Worm (Caenorhabditis elegans) whole organism, L4 larva: ENCODE results near the gene nkcc-1.

ENCODE experiments used
- F26F4.8 ChIP-seq: fragments of 200-800 bp; sonication (Bioruptor generic); conservative IDR thresholded peaks from 2 replicates; pipeline ENCODE4 v1.3.6; 2022; ENCODE audit warnings: missing genetic modification characterization, missing compliant biosample characterization
- F49E8.2 ChIP-seq: sonication (generic microtip); optimal IDR thresholded peaks from 2 replicates; lab custom pipeline; 2016; ENCODE audit warnings: missing compliant biosample characterization, mild to moderate bottlenecking, missing genetic modification characterization, borderline replicate concordance
- R02D3.7 ChIP-seq: fragments of 150-350 bp; sonication (generic microtip); optimal IDR thresholded peaks from 3 replicates; lab custom pipeline; 2014; ENCODE audit warnings: missing biosample characterization, missing genetic modification characterization
- T26A8.4 ChIP-seq: fragments of 200-800 bp; sonication (Bioruptor generic); IDR thresholded peaks from 2 replicates; pipeline ENCODE4 v1.3.6; 2022; ENCODE audit warnings: missing genetic modification characterization, missing compliant biosample characterization
- Y105C5A.15 ChIP-seq: fragments of 200-800 bp; sonication (Bioruptor generic); IDR thresholded peaks from 2 replicates; pipeline ENCODE4 v1.3.6; 2022; ENCODE audit warnings: missing genetic modification characterization, missing compliant biosample characterization
- Y48G9A.11 ChIP-seq: fragments of 200-800 bp; sonication (Bioruptor generic); IDR thresholded peaks from 2 replicates; pipeline ENCODE4 v1.3.6; 2022; ENCODE audit warnings: missing genetic modification reagents, missing genetic modification characterization, missing compliant biosample characterization
- ama-1 ChIP-seq: fragments of 150-350 bp; optimal IDR thresholded peaks from 2 replicates; lab custom pipeline; 2014; ENCODE audit warnings: inconsistent platforms, mixed read lengths
- arid-1 ChIP-seq: fragments of 200-800 bp; sonication (Bioruptor generic); conservative IDR thresholded peaks from 2 replicates; pipeline ENCODE4 v1.3.6; 2022; ENCODE audit warnings: missing genetic modification reagents, missing genetic modification characterization, missing compliant biosample characterization
- ceh-20 ChIP-seq: fragments of 200-800 bp; sonication (Bioruptor generic); IDR thresholded peaks from 2 replicates; pipeline ENCODE4 v1.3.6; 2022; ENCODE audit warnings: missing genetic modification reagents, missing genetic modification characterization, missing compliant biosample characterization
- ceh-82 ChIP-seq: sonication (generic microtip); optimal IDR thresholded peaks from 2 replicates; lab custom pipeline; 2017; ENCODE audit warnings: missing biosample characterization, missing genetic modification characterization
- ctbp-1 ChIP-seq: fragments of 200-800 bp; sonication (Bioruptor generic); IDR thresholded peaks from 2 replicates; pipeline ENCODE4 v1.3.6; 2022; ENCODE audit warnings: missing genetic modification reagents, missing genetic modification characterization, missing compliant biosample characterization
- daf-19 ChIP-seq: fragments of 200-800 bp; sonication (Bioruptor generic); conservative IDR thresholded peaks from 2 replicates; pipeline ENCODE4 v1.3.6; 2022; ENCODE audit warnings: missing genetic modification characterization, missing compliant biosample characterization
- dmd-6 ChIP-seq: fragments of 200-800 bp; sonication (Bioruptor generic); IDR thresholded peaks from 2 replicates; pipeline ENCODE4 v1.3.6; 2022; ENCODE audit warnings: missing genetic modification reagents, missing genetic modification characterization, missing compliant biosample characterization
- dmd-8 ChIP-seq: fragments of 200-800 bp; sonication (Bioruptor generic); IDR thresholded peaks from 2 replicates; pipeline ENCODE4 v1.3.6; 2022; ENCODE audit warnings: missing genetic modification characterization, missing compliant biosample characterization
- dmd-9 ChIP-seq: fragments of 200-800 bp; sonication (Bioruptor generic); IDR thresholded peaks from 2 replicates; pipeline ENCODE4 v1.3.6; 2022; ENCODE audit warnings: missing genetic modification reagents, missing genetic modification characterization, missing compliant biosample characterization
- dpl-1 ChIP-seq: fragments of 150-350 bp; optimal IDR thresholded peaks from 2 replicates; lab custom pipeline; 2014; ENCODE audit warnings: missing biosample characterization, missing genetic modification reagents, missing genetic modification characterization
- dve-1 ChIP-seq: sonication (generic microtip); optimal IDR thresholded peaks from 2 replicates; lab custom pipeline; 2017; ENCODE audit warnings: antibody characterized with exemption, mild to moderate bottlenecking, missing genetic modification characterization, missing compliant biosample characterization; ENCODE audit not compliant: insufficient read depth
- hlh-11 ChIP-seq: fragments of 200-800 bp; sonication (Bioruptor generic); optimal IDR thresholded peaks from 2 replicates; lab custom pipeline; 2018; ENCODE audit warnings: mild to moderate bottlenecking, missing genetic modification characterization, missing compliant biosample characterization
- jun-1 ChIP-seq: fragments of 150-350 bp; optimal IDR thresholded peaks from 2 replicates; lab custom pipeline; 2014; ENCODE audit warnings: missing biosample characterization, missing genetic modification reagents, missing genetic modification characterization
- lim-7 ChIP-seq: fragments of 200-800 bp; sonication (Bioruptor generic); IDR thresholded peaks from 2 replicates; pipeline ENCODE4 v1.3.6; 2022; ENCODE audit warnings: missing genetic modification characterization, missing compliant biosample characterization
- lin-13 ChIP-seq: fragments of 150-350 bp; optimal IDR thresholded peaks from 2 replicates; lab custom pipeline; 2014; ENCODE audit warnings: missing biosample characterization, missing genetic modification reagents, missing genetic modification characterization
- lin-15B ChIP-seq: fragments of 150-350 bp; sonication (generic microtip); optimal IDR thresholded peaks from 3 replicates; lab custom pipeline; 2014; ENCODE audit warnings: missing biosample characterization, missing genetic modification characterization
- lin-38 ChIP-seq: fragments of 200-800 bp; sonication (Bioruptor generic); IDR thresholded peaks from 2 replicates; pipeline ENCODE4 v1.3.6; 2022; ENCODE audit warnings: missing genetic modification reagents, missing genetic modification characterization, missing compliant biosample characterization
- lsy-2 ChIP-seq, 2 experiments: fragments of 150-350 bp in 1 of 2; sonication (generic microtip) in 1 of 2; optimal IDR thresholded peaks; 2 replicates each; lab custom pipeline; 2014 to 2017; ENCODE audit warnings: missing biosample characterization in 2 of 2, missing genetic modification characterization in 2 of 2
- mdt-29 ChIP-seq: fragments of 200-800 bp; sonication (Bioruptor generic); IDR thresholded peaks from 2 replicates; pipeline ENCODE4 v1.3.6; 2022; ENCODE audit warnings: missing genetic modification reagents, missing genetic modification characterization, missing compliant biosample characterization
- mes-2 ChIP-seq: sonication (generic microtip); optimal IDR thresholded peaks from 2 replicates; lab custom pipeline; 2016; ENCODE audit warnings: missing genotype, mild to moderate bottlenecking, missing genetic modification characterization, missing compliant biosample characterization; ENCODE audit not compliant: poor library complexity, severe bottlenecking
- mxl-2 ChIP-seq: fragments of 200-800 bp; sonication (Bioruptor generic); conservative IDR thresholded peaks from 2 replicates; pipeline ENCODE4 v1.3.6; 2022; ENCODE audit warnings: missing genetic modification reagents, missing genetic modification characterization, missing compliant biosample characterization
- mxl-3 ChIP-seq: fragments of 200-800 bp; sonication (Bioruptor generic); optimal IDR thresholded peaks from 2 replicates; lab custom pipeline; 2018; ENCODE audit warnings: mild to moderate bottlenecking, missing genetic modification characterization, missing compliant biosample characterization
- nhr-11 ChIP-seq: fragments of 150-350 bp; optimal IDR thresholded peaks from 2 replicates; lab custom pipeline; 2014; ENCODE audit warnings: missing biosample characterization, missing genetic modification characterization
- nhr-25 ChIP-seq: sonication (generic microtip); optimal IDR thresholded peaks from 2 replicates; lab custom pipeline; 2017; ENCODE audit warnings: missing genetic modification characterization, mild to moderate bottlenecking, missing compliant biosample characterization, antibody characterized with exemption, moderate library complexity, borderline replicate concordance; ENCODE audit not compliant: insufficient read depth
- nhr-28 ChIP-seq: fragments of 150-350 bp; optimal IDR thresholded peaks from 2 replicates; lab custom pipeline; 2014; ENCODE audit warnings: missing biosample characterization, missing genetic modification characterization
- nhr-41 ChIP-seq: fragments of 200-800 bp; sonication (Bioruptor generic); IDR thresholded peaks from 2 replicates; pipeline ENCODE4 v1.3.6; 2022; ENCODE audit warnings: missing genetic modification reagents, missing genetic modification characterization, missing compliant biosample characterization
- nhr-48 ChIP-seq: sonication (generic microtip); optimal IDR thresholded peaks from 2 replicates; lab custom pipeline; 2016; ENCODE audit warnings: mild to moderate bottlenecking, missing genetic modification characterization, missing compliant biosample characterization
- nhr-76 ChIP-seq: fragments of 150-350 bp; optimal IDR thresholded peaks from 2 replicates; lab custom pipeline; 2014; ENCODE audit warnings: missing biosample characterization, missing genetic modification characterization
- rbr-2 ChIP-seq: sonication (generic microtip); optimal IDR thresholded peaks from 2 replicates; lab custom pipeline; 2016; ENCODE audit warnings: missing genotype, missing genetic modification characterization, missing compliant biosample characterization
- sdz-12 ChIP-seq: fragments of 200-800 bp; sonication (Bioruptor generic); optimal IDR thresholded peaks from 2 replicates; lab custom pipeline; 2018; ENCODE audit warnings: mild to moderate bottlenecking, missing genetic modification characterization, missing compliant biosample characterization
- set-16 ChIP-seq: fragments of 200-800 bp; sonication (Bioruptor generic); IDR thresholded peaks from 2 replicates; pipeline ENCODE4 v1.3.6; 2022; ENCODE audit warnings: missing genetic modification reagents, missing genetic modification characterization, missing compliant biosample characterization
- skn-1 ChIP-seq: fragments of 150-350 bp; optimal IDR thresholded peaks from 2 replicates; lab custom pipeline; 2014; ENCODE audit warnings: missing biosample characterization, missing genetic modification characterization
- snpc-1.2 ChIP-seq: fragments of 200-800 bp; sonication (Bioruptor generic); IDR thresholded peaks from 2 replicates; pipeline ENCODE4 v1.3.6; 2022; ENCODE audit warnings: missing genetic modification reagents, missing genetic modification characterization, missing compliant biosample characterization
- spr-1 ChIP-seq: sonication (generic microtip); optimal IDR thresholded peaks from 2 replicates; lab custom pipeline; 2016; ENCODE audit warnings: mild to moderate bottlenecking, missing genetic modification characterization, missing compliant biosample characterization
- spr-3 ChIP-seq: fragments of 200-800 bp; sonication (Bioruptor generic); optimal IDR thresholded peaks from 2 replicates; lab custom pipeline; 2018; ENCODE audit warnings: mild to moderate bottlenecking, missing genetic modification characterization, missing compliant biosample characterization
- tra-1 ChIP-seq: fragments of 200-800 bp; sonication (Bioruptor generic); IDR thresholded peaks from 2 replicates; pipeline ENCODE4 v1.3.6; 2022; ENCODE audit warnings: missing genetic modification reagents, missing genetic modification characterization, missing compliant biosample characterization
- unc-39 ChIP-seq: sonication (generic microtip); optimal IDR thresholded peaks from 2 replicates; lab custom pipeline; 2017; ENCODE audit warnings: missing biosample characterization, missing genetic modification characterization
- vab-7 ChIP-seq: fragments of 200-800 bp; sonication (Bioruptor generic); IDR thresholded peaks from 2 replicates; pipeline ENCODE4 v1.3.6; 2022; ENCODE audit warnings: missing genetic modification reagents, missing genetic modification characterization, missing compliant biosample characterization
- zag-1 ChIP-seq: fragments of 150-350 bp; optimal IDR thresholded peaks from 2 replicates; lab custom pipeline; 2014; ENCODE audit warnings: missing biosample characterization, missing genetic modification characterization

Gene nkcc-1

DNA sequence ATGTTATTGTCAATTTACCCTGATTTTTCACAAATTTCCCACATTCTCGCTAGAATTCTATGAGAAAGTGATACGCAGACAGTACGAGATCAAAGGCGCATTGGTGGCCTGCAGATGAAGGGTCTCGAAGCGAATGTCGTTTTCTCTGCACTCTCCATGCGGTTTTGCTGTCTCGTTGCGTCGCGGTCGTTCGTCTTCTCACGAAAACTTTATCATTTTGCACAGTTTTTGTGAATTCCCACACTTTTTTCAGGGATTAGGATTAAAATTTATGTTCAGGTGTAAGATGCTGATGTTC lies 52.9 kb downstream of the nkcc-1 start (continued):
- TF ChIP-seq nhr-41: no peak
- TF ChIP-seq ceh-20 (GFP tag; lab: Robert Waterston, UW): peak; percentile 37; the same call in 1 of the 2 replicates
- TF ChIP-seq snpc-1.2 (GFP tag; lab: Robert Waterston, UW): peak; percentile 96
- TF ChIP-seq hlh-11 (tag; lab: Kevin White, UChicago): peak; percentile 68
- peak; percentile 66 for TF ChIP-seq nhr-11 (tag; lab: Kevin White, UChicago)
- no peak for TF ChIP-seq mxl-2 (GFP tag; lab: Robert Waterston, UW)
- no peak for TF ChIP-seq tra-1 (GFP tag; lab: Robert Waterston, UW)
- 0 out of 2 replicates have a peak, but pooled peaks have one; percentile 40 for TF ChIP-seq dmd-6 (GFP tag; lab: Robert Waterston, UW)
- TF ChIP-seq dve-1: peak; percentile 81
- TF ChIP-seq spr-3 (GFP tag; lab: Kevin White, UChicago): no peak
- no peak for TF ChIP-seq set-16
- peak; percentile 22 for TF ChIP-seq zag-1 (tag; lab: Kevin White, UChicago)
- peak; percentile 76 for TF ChIP-seq dpl-1
- no peak for TF ChIP-seq Y105C5A.15 (GFP tag; lab: Robert Waterston, UW)
- TF ChIP-seq T26A8.4 (GFP tag; lab: Robert Waterston, UW): 0 out of 2 replicates have a peak, but pooled peaks have one; percentile 27
- TF ChIP-seq Y48G9A.11 (GFP tag; lab: Robert Waterston, UW): peak; percentile 65
- TF ChIP-seq daf-19: no peak
- peak; percentile 7 for TF ChIP-seq spr-1 (tag; lab: Kevin White, UChicago)
- no peak for TF ChIP-seq unc-39
- peak; percentile 93 for TF ChIP-seq ama-1 (lab: Kevin White, UChicago)
- TF ChIP-seq nhr-76 (tag; lab: Kevin White, UChicago): no peak
- TF ChIP-seq R02D3.7 (tag; lab: Kevin White, UChicago): no peak
- peak; percentile 91 for TF ChIP-seq lin-38 (GFP tag; lab: Robert Waterston, UW)
- TF ChIP-seq ctbp-1: 0 out of 2 replicates have a peak, but pooled peaks have one; percentile 29
- TF ChIP-seq ceh-82: no peak
- no peak for TF ChIP-seq sdz-12 (GFP tag; lab: Kevin White, UChicago)
- peak; percentile 56 for TF ChIP-seq rbr-2 (tag; lab: Kevin White, UChicago)

DNA sequence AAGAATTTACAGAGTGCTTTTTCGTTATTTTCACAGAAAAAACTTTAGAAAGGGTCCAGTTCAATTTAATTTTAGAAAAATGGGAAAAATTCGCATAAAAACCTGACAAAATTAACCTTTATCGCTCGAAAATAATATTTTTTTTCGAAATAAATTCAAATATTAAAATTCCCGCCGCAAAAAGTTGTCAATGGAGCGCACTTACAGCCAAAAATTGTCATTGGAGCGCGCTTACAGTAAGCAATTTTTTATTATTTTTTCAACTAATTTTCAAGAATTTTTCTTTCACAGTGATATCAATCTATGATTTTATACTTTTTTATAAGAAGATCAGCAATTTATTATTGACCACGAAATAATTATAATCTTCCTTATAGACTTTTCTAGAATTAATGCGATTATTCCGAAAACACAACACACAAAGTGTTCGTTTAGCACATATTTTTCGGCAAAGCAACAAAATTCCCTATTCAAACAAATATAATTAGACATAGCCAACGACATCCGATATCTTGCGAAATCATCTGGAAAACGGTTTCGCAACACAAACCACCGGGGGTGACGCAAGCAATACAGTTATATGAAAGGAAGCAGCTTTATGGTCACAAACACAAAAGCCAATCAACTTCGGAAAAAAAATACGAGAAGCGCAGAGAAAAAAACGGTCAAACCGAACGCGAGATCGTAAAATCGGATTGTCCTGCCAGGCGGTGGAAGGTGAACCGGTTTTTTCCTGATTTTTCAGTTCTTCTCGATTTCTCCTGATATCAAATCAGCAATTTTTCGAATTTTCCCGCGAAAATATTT lies 53.5 kb downstream of the nkcc-1 start:
- TF ChIP-seq lin-38 (GFP tag; lab: Robert Waterston, UW) (peak; percentile 93), skn-1 (tag; lab: Kevin White, UChicago) (no peak), mxl-2 (GFP tag; lab: Robert Waterston, UW) (no peak), snpc-1.2 (GFP tag; lab: Robert Waterston, UW) (peak; percentile 83), arid-1 (GFP tag; lab: Robert Waterston, UW) (no peak), vab-7 (GFP tag; lab: Robert Waterston, UW) (0 out of 2 replicates have a peak, but pooled peaks have one; percentile 10), rbr-2 (tag; lab: Kevin White, UChicago) (no peak), dve-1 (no peak), mdt-29 (GFP tag; lab: Robert Waterston, UW) (no peak), nhr-48 (tag; lab: Kevin White, UChicago) (peak; percentile 35), dmd-9 (GFP tag; lab: Robert Waterston, UW) (no peak), nhr-25 (tag; lab: Kevin White, UChicago) (no peak), mxl-3 (GFP tag; lab: Kevin White, UChicago) (no peak), dmd-6 (GFP tag; lab: Robert Waterston, UW) (no peak), mes-2 (peak; percentile 37), lin-13 (no peak), F49E8.2 (tag; lab: Kevin White, UChicago) (no peak), F26F4.8 (no peak), lsy-2 (tag; optimal IDR thresholded peaks at IDR 0.05; lab: Kevin White, UChicago) (peak in 1 of 2 experiments; percentile 14), lin-15B (tag; lab: Kevin White, UChicago) (no peak), hlh-11 (tag; lab: Kevin White, UChicago) (peak; percentile 75), lim-7 (GFP tag; lab: Robert Waterston, UW) (no peak), dmd-8 (GFP tag; lab: Robert Waterston, UW) (no peak), jun-1 (tag; lab: Kevin White, UChicago) (no peak), dpl-1 (peak; percentile 54), nhr-28 (tag; lab: Kevin White, UChicago) (no peak)
